Fruit fly (Drosophila melanogaster): ENCODE measurements around the gene LManIII.

LManIII gene

dm6 chr2L:8746350-8746759 is 22.2 kb downstream of the LManIII start (continued):
- TF ChIP-seq toy (GFP tag; IDR thresholded peaks at IDR 0.05) (no peak), CG11723 (GFP tag; optimal IDR thresholded peaks at IDR 0.05) (no peak), CG15514 (GFP tag; optimal IDR thresholded peaks at IDR 0.05) (no peak), pfk (GFP tag; optimal IDR thresholded peaks at IDR 0.05) (no peak), Ssrp (tag; optimal IDR thresholded peaks at IDR 0.05) (peak; percentile 40), CG33557 (GFP tag; optimal IDR thresholded peaks at IDR 0.05) (peak; percentile 20), CG6683 (GFP tag; optimal IDR thresholded peaks at IDR 0.05) (no peak), Hey (tag; optimal IDR thresholded peaks at IDR 0.05) (no peak), nau (GFP tag; optimal IDR thresholded peaks at IDR 0.05) (no peak), ato (GFP tag; IDR thresholded peaks at IDR 0.05; ENCODE audit: partially characterized antibody) (no peak), hth (optimal IDR thresholded peaks at IDR 0.05) (no peak), ems (GFP tag; optimal IDR thresholded peaks at IDR 0.05) (no peak), Nf-YA (GFP tag; IDR thresholded peaks at IDR 0.05) (no peak), Mes4 (GFP tag; optimal IDR thresholded peaks at IDR 0.05) (no peak), schlank (tag; optimal IDR thresholded peaks at IDR 0.05) (no peak), sisA (GFP tag; IDR thresholded peaks at IDR 0.05) (peak; percentile 40; the same call in 1 of the 2 replicates), tx (GFP tag; optimal IDR thresholded peaks at IDR 0.05) (no peak), psq (GFP tag; optimal IDR thresholded peaks at IDR 0.05) (no peak), Lim3 (GFP tag; IDR thresholded peaks at IDR 0.05) (no peak), CG15479 (GFP tag; optimal IDR thresholded peaks at IDR 0.05) (no peak), CG1602 (GFP tag; optimal IDR thresholded peaks at IDR 0.05) (peak; percentile 6), CG14710 (tag; optimal IDR thresholded peaks at IDR 0.05) (peak; percentile 31), abd-A (tag; optimal IDR thresholded peaks at IDR 0.05) (no peak), Doc2 (GFP tag; IDR thresholded peaks at IDR 0.05) (no peak), CG11093 (GFP tag; IDR thresholded peaks at IDR 0.05) (no peak), btn (GFP tag; optimal IDR thresholded peaks at IDR 0.05) (no peak), dati (GFP tag; IDR thresholded peaks at IDR 0.05) (no peak), CG17328 (GFP tag; IDR thresholded peaks at IDR 0.05) (peak; percentile 44; the same call in 1 of the 2 replicates), YL-1 (GFP tag; optimal IDR thresholded peaks at IDR 0.05) (no peak), ken (GFP tag; IDR thresholded peaks at IDR 0.05) (no peak), Dfd (GFP tag; optimal IDR thresholded peaks at IDR 0.05) (no peak), Nf-YB (GFP tag; optimal IDR thresholded peaks at IDR 0.05) (peak; percentile 10), ap (GFP tag; IDR thresholded peaks at IDR 0.05) (0 out of 2 replicates have a peak, but pooled peaks have one; percentile 10), D19A (tag; optimal IDR thresholded peaks at IDR 0.05) (peak; percentile 57), fd102C (GFP tag; optimal IDR thresholded peaks at IDR 0.05) (no peak), Hr3 (GFP tag; optimal IDR thresholded peaks at IDR 0.05) (no peak), chif (GFP tag; optimal IDR thresholded peaks at IDR 0.05) (no peak), chinmo (GFP tag; IDR thresholded peaks at IDR 0.05; ENCODE audit: partially characterized antibody) (no peak), CG10209 (GFP tag; optimal IDR thresholded peaks at IDR 0.05) (peak; percentile 26), CG18599 (GFP tag; optimal IDR thresholded peaks at IDR 0.05) (peak; percentile 56), B-H2 (GFP tag; optimal IDR thresholded peaks at IDR 0.05) (no peak), Gsc (GFP tag; IDR thresholded peaks at IDR 0.05) (no peak), CG3995 (GFP tag; optimal IDR thresholded peaks at IDR 0.05) (no peak), fu2 (GFP tag; optimal IDR thresholded peaks at IDR 0.05) (no peak), HmgZ (tag; optimal IDR thresholded peaks at IDR 0.05) (no peak), Trl (optimal IDR thresholded peaks at IDR 0.05) (no peak), Trl (GFP tag; optimal IDR thresholded peaks at IDR 0.05) (no peak), da (GFP tag; optimal IDR thresholded peaks at IDR 0.05) (no peak), stwl (tag; optimal IDR thresholded peaks at IDR 0.05) (no peak), NFAT (GFP tag; IDR thresholded peaks at IDR 0.05) (no peak), CG6254 (GFP tag; optimal IDR thresholded peaks at IDR 0.05) (peak; percentile 43), Mad (GFP tag; optimal IDR thresholded peaks at IDR 0.05) (no peak)

Measured in whole organism, embryonic.